Worm (Caenorhabditis elegans) whole organism, L4 larva: ENCODE measurements around the gene Y44A6D.7.
A peak's percentile ranks its signal among the peaks of the same experiment; 100 is the strongest.

Experiments
- D1046.2 ChIP-seq: fragments of 200-800 bp; sonication (Bioruptor generic); IDR thresholded peaks from 2 replicates; pipeline ENCODE4 v1.3.6; 2022; ENCODE audit warnings: missing genetic modification characterization, missing compliant biosample characterization
- F26F4.8 ChIP-seq: fragments of 200-800 bp; sonication (Bioruptor generic); conservative IDR thresholded peaks from 2 replicates; pipeline ENCODE4 v1.3.6; 2022; ENCODE audit warnings: missing genetic modification characterization, missing compliant biosample characterization
- F37D6.2 ChIP-seq: sonication (generic microtip); optimal IDR thresholded peaks from 2 replicates; lab custom pipeline; 2016; ENCODE audit warnings: mild to moderate bottlenecking, missing genetic modification characterization, missing compliant biosample characterization
- F44E2.7 ChIP-seq: fragments of 200-800 bp; sonication (Bioruptor generic); IDR thresholded peaks from 2 replicates; pipeline ENCODE4 v2.1.2; 2022; ENCODE audit warnings: missing genetic modification characterization, missing compliant biosample characterization
- R02D3.7 ChIP-seq: fragments of 150-350 bp; sonication (generic microtip); optimal IDR thresholded peaks from 3 replicates; lab custom pipeline; 2014; ENCODE audit warnings: missing biosample characterization, missing genetic modification characterization
- T20F7.1 ChIP-seq: fragments of 200-800 bp; sonication (Bioruptor generic); optimal IDR thresholded peaks from 2 replicates; lab custom pipeline; 2018; ENCODE audit warnings: mild to moderate bottlenecking, missing genetic modification characterization, missing compliant biosample characterization
- T26A8.4 ChIP-seq: fragments of 200-800 bp; sonication (Bioruptor generic); IDR thresholded peaks from 2 replicates; pipeline ENCODE4 v1.3.6; 2022; ENCODE audit warnings: missing genetic modification characterization, missing compliant biosample characterization
- Y75B8A.6 ChIP-seq: fragments of 200-800 bp; sonication (Bioruptor generic); IDR thresholded peaks from 2 replicates; pipeline ENCODE4 v1.3.6; 2022; ENCODE audit warnings: missing genetic modification reagents, missing genetic modification characterization, missing compliant biosample characterization
- aly-2 ChIP-seq: sonication (generic microtip); optimal IDR thresholded peaks from 2 replicates; lab custom pipeline; 2018; ENCODE audit warnings: missing biosample characterization, missing genetic modification characterization
- ama-1 ChIP-seq: fragments of 150-350 bp; optimal IDR thresholded peaks from 2 replicates; lab custom pipeline; 2014; ENCODE audit warnings: inconsistent platforms, mixed read lengths
- arid-1 ChIP-seq: fragments of 200-800 bp; sonication (Bioruptor generic); conservative IDR thresholded peaks from 2 replicates; pipeline ENCODE4 v1.3.6; 2022; ENCODE audit warnings: missing genetic modification reagents, missing genetic modification characterization, missing compliant biosample characterization
- ceh-28 ChIP-seq: fragments of 150-350 bp; optimal IDR thresholded peaks from 2 replicates; lab custom pipeline; 2014; ENCODE audit warnings: missing biosample characterization, missing genetic modification reagents, missing genetic modification characterization
- ces-1 ChIP-seq: fragments of 150-350 bp; sonication (generic microtip); optimal IDR thresholded peaks from 4 replicates; lab custom pipeline; 2014; ENCODE audit warnings: missing biosample characterization, missing genetic modification reagents, missing genetic modification characterization
- daf-16 ChIP-seq, 3 experiments: sonication (generic microtip); optimal IDR thresholded peaks; 2 replicates each; lab custom pipeline; 2016 to 2017; ENCODE audit warnings: missing genetic modification characterization in 3 of 3, missing genetic modification reagents in 3 of 3, mild to moderate bottlenecking in 2 of 3, missing compliant biosample characterization in 2 of 3, missing biosample characterization in 1 of 3, moderate library complexity in 1 of 3
- daf-8 ChIP-seq: fragments of 200-800 bp; sonication (Bioruptor generic); IDR thresholded peaks from 2 replicates; pipeline ENCODE4 v1.3.6; 2022; ENCODE audit warnings: missing genetic modification characterization, missing compliant biosample characterization
- dmd-6 ChIP-seq: fragments of 200-800 bp; sonication (Bioruptor generic); IDR thresholded peaks from 2 replicates; pipeline ENCODE4 v1.3.6; 2022; ENCODE audit warnings: missing genetic modification reagents, missing genetic modification characterization, missing compliant biosample characterization
- dmd-9 ChIP-seq: fragments of 200-800 bp; sonication (Bioruptor generic); IDR thresholded peaks from 2 replicates; pipeline ENCODE4 v1.3.6; 2022; ENCODE audit warnings: missing genetic modification reagents, missing genetic modification characterization, missing compliant biosample characterization
- dve-1 ChIP-seq: sonication (generic microtip); optimal IDR thresholded peaks from 2 replicates; lab custom pipeline; 2017; ENCODE audit warnings: antibody characterized with exemption, mild to moderate bottlenecking, missing genetic modification characterization, missing compliant biosample characterization; ENCODE audit not compliant: insufficient read depth
- egl-43 ChIP-seq: fragments of 200-800 bp; sonication (Bioruptor generic); IDR thresholded peaks from 2 replicates; pipeline ENCODE4 v1.3.6; 2022; ENCODE audit warnings: missing genetic modification reagents, missing genetic modification characterization, missing compliant biosample characterization
- gei-8 ChIP-seq: fragments of 200-800 bp; sonication (Bioruptor generic); optimal IDR thresholded peaks from 2 replicates; lab custom pipeline; 2018; ENCODE audit warnings: mild to moderate bottlenecking, missing genetic modification characterization, missing compliant biosample characterization
- hlh-11 ChIP-seq: fragments of 200-800 bp; sonication (Bioruptor generic); optimal IDR thresholded peaks from 2 replicates; lab custom pipeline; 2018; ENCODE audit warnings: mild to moderate bottlenecking, missing genetic modification characterization, missing compliant biosample characterization
- hlh-30 ChIP-seq: sonication (generic microtip); optimal IDR thresholded peaks from 2 replicates; lab custom pipeline; 2017; ENCODE audit warnings: antibody characterized with exemption, mild to moderate bottlenecking, missing genetic modification characterization, missing compliant biosample characterization; ENCODE audit not compliant: insufficient read depth
- lin-15B ChIP-seq: fragments of 150-350 bp; sonication (generic microtip); optimal IDR thresholded peaks from 3 replicates; lab custom pipeline; 2014; ENCODE audit warnings: missing biosample characterization, missing genetic modification characterization
- lin-38 ChIP-seq: fragments of 200-800 bp; sonication (Bioruptor generic); IDR thresholded peaks from 2 replicates; pipeline ENCODE4 v1.3.6; 2022; ENCODE audit warnings: missing genetic modification reagents, missing genetic modification characterization, missing compliant biosample characterization
- lsy-2 ChIP-seq, 2 experiments: fragments of 150-350 bp in 1 of 2; sonication (generic microtip) in 1 of 2; optimal IDR thresholded peaks; 2 replicates each; lab custom pipeline; 2014 to 2017; ENCODE audit warnings: missing biosample characterization in 2 of 2, missing genetic modification characterization in 2 of 2
- mdl-1 ChIP-seq, 2 experiments: fragments of 150-350 bp in 1 of 2; sonication (generic microtip) in 1 of 2; optimal IDR thresholded peaks; 2 replicates each; lab custom pipeline; 2014 to 2017; ENCODE audit warnings: missing biosample characterization in 2 of 2, missing genetic modification characterization in 2 of 2
- mdt-29 ChIP-seq: fragments of 200-800 bp; sonication (Bioruptor generic); IDR thresholded peaks from 2 replicates; pipeline ENCODE4 v1.3.6; 2022; ENCODE audit warnings: missing genetic modification reagents, missing genetic modification characterization, missing compliant biosample characterization
- mep-1 ChIP-seq: fragments of 150-350 bp; sonication (generic microtip); optimal IDR thresholded peaks from 3 replicates; lab custom pipeline; 2014; ENCODE audit warnings: missing biosample characterization, missing genetic modification characterization
- mes-2 ChIP-seq: sonication (generic microtip); optimal IDR thresholded peaks from 2 replicates; lab custom pipeline; 2016; ENCODE audit warnings: missing genotype, mild to moderate bottlenecking, missing genetic modification characterization, missing compliant biosample characterization; ENCODE audit not compliant: poor library complexity, severe bottlenecking
- mxl-3 ChIP-seq: fragments of 200-800 bp; sonication (Bioruptor generic); optimal IDR thresholded peaks from 2 replicates; lab custom pipeline; 2018; ENCODE audit warnings: mild to moderate bottlenecking, missing genetic modification characterization, missing compliant biosample characterization
- nhr-10 ChIP-seq: fragments of 150-350 bp; optimal IDR thresholded peaks from 2 replicates; lab custom pipeline; 2014; ENCODE audit warnings: missing biosample characterization, missing genetic modification characterization
- nhr-102 ChIP-seq: sonication (generic microtip); optimal IDR thresholded peaks from 2 replicates; lab custom pipeline; 2016; ENCODE audit warnings: mild to moderate bottlenecking, missing genetic modification characterization, moderate library complexity, missing compliant biosample characterization
- nhr-11 ChIP-seq: fragments of 150-350 bp; optimal IDR thresholded peaks from 2 replicates; lab custom pipeline; 2014; ENCODE audit warnings: missing biosample characterization, missing genetic modification characterization
- nhr-111 ChIP-seq: fragments of 200-800 bp; sonication (Bioruptor generic); optimal IDR thresholded peaks from 2 replicates; lab custom pipeline; 2018; ENCODE audit warnings: mild to moderate bottlenecking, missing genetic modification characterization, missing compliant biosample characterization
- nhr-237 ChIP-seq: sonication (generic microtip); optimal IDR thresholded peaks from 2 replicates; lab custom pipeline; 2017; ENCODE audit warnings: missing biosample characterization, missing genetic modification characterization
- nhr-28 ChIP-seq: fragments of 150-350 bp; optimal IDR thresholded peaks from 2 replicates; lab custom pipeline; 2014; ENCODE audit warnings: missing biosample characterization, missing genetic modification characterization
- nhr-6 ChIP-seq: fragments of 150-350 bp; optimal IDR thresholded peaks from 2 replicates; lab custom pipeline; 2014; ENCODE audit warnings: missing biosample characterization, missing genetic modification characterization
- pqm-1 ChIP-seq: sonication (generic microtip); optimal IDR thresholded peaks from 2 replicates; lab custom pipeline; 2017; ENCODE audit warnings: missing biosample characterization, missing genetic modification characterization
- set-16 ChIP-seq: fragments of 200-800 bp; sonication (Bioruptor generic); IDR thresholded peaks from 2 replicates; pipeline ENCODE4 v1.3.6; 2022; ENCODE audit warnings: missing genetic modification reagents, missing genetic modification characterization, missing compliant biosample characterization
- unc-39 ChIP-seq: sonication (generic microtip); optimal IDR thresholded peaks from 2 replicates; lab custom pipeline; 2017; ENCODE audit warnings: missing biosample characterization, missing genetic modification characterization
- vab-7 ChIP-seq: fragments of 200-800 bp; sonication (Bioruptor generic); IDR thresholded peaks from 2 replicates; pipeline ENCODE4 v1.3.6; 2022; ENCODE audit warnings: missing genetic modification reagents, missing genetic modification characterization, missing compliant biosample characterization
- zip-2 ChIP-seq: fragments of 150-350 bp; optimal IDR thresholded peaks from 2 replicates; lab custom pipeline; 2014; ENCODE audit warnings: missing biosample characterization, missing genetic modification characterization
- ztf-11 ChIP-seq: fragments of 150-350 bp; optimal IDR thresholded peaks from 2 replicates; lab custom pipeline; 2014; ENCODE audit warnings: missing biosample characterization, missing genetic modification characterization
- ztf-7 ChIP-seq: fragments of 150-350 bp; optimal IDR thresholded peaks from 2 replicates; lab custom pipeline; 2014; ENCODE audit warnings: missing biosample characterization, missing genetic modification characterization

The Y44A6D.7 gene

ce11 chrV:20778257-20778697 is 36.2 kb upstream of the Y44A6D.7 start (continued):
- TF ChIP-seq aly-2 = no peak
- peak; percentile 93 for TF ChIP-seq egl-43 (GFP tag; lab: Robert Waterston, UW)
- TF ChIP-seq dve-1 (tag; lab: Kevin White, UChicago) = peak; percentile 99
- peak; percentile 74 for TF ChIP-seq dmd-9 (GFP tag; lab: Robert Waterston, UW)
- TF ChIP-seq, all 104 proteins: peak for 74

- no peak for TF ChIP-seq set-16
- no peak for TF ChIP-seq unc-39 (tag; lab: Kevin White, UChicago)
- TF ChIP-seq mdt-29 = no peak
- no peak for TF ChIP-seq R02D3.7 (tag; lab: Kevin White, UChicago)
- no peak for TF ChIP-seq Y75B8A.6 (GFP tag; lab: Robert Waterston, UW)
- no peak for TF ChIP-seq arid-1 (GFP tag; lab: Robert Waterston, UW)
- no peak for TF ChIP-seq D1046.2 (GFP tag; lab: Robert Waterston, UW)
- peak; percentile 13 for TF ChIP-seq pqm-1 (tag; lab: Kevin White, UChicago)
- TF ChIP-seq mes-2 = no peak
- no peak for TF ChIP-seq F26F4.8
- TF ChIP-seq aly-2 = no peak
- no peak for TF ChIP-seq nhr-10
- no peak for TF ChIP-seq lsy-2 (tag; optimal IDR thresholded peaks at IDR 0.05; lab: Kevin White, UChicago)
- TF ChIP-seq ztf-11 (tag; lab: Kevin White, UChicago) = no peak
- TF ChIP-seq mxl-3 (GFP tag; lab: Kevin White, UChicago) = peak; percentile 2
- TF ChIP-seq daf-8 = no peak
- TF ChIP-seq lin-15B = no peak
- TF ChIP-seq nhr-6 (tag; lab: Kevin White, UChicago) = no peak
- TF ChIP-seq F44E2.7 (GFP tag; lab: Robert Waterston, UW) = no peak
- TF ChIP-seq ces-1 (GFP tag; lab: Kevin White, UChicago) = no peak
- no peak for TF ChIP-seq mdl-1 (tag; optimal IDR thresholded peaks at IDR 0.05; lab: Kevin White, UChicago)
- TF ChIP-seq T26A8.4 (GFP tag; lab: Robert Waterston, UW) = no peak
- peak; percentile 22 for TF ChIP-seq dve-1 (tag; lab: Kevin White, UChicago)
- TF ChIP-seq zip-2 (tag; lab: Kevin White, UChicago) = no peak
- TF ChIP-seq ztf-7 (tag; lab: Kevin White, UChicago) = no peak
- peak; percentile 56 for TF ChIP-seq hlh-11 (tag; lab: Kevin White, UChicago)
- peak; percentile 36; the same call in 1 of the 2 replicates for TF ChIP-seq dmd-6
- TF ChIP-seq dmd-9 (GFP tag; lab: Robert Waterston, UW) = no peak
- no peak for TF ChIP-seq nhr-111 (GFP tag; lab: Kevin White, UChicago)
- TF ChIP-seq gei-8 (GFP tag; lab: Kevin White, UChicago) = no peak
- TF ChIP-seq vab-7 = no peak
- TF ChIP-seq nhr-28 (tag; lab: Kevin White, UChicago) = peak; percentile 48
- no peak for TF ChIP-seq F37D6.2 (tag; lab: Kevin White, UChicago)
- TF ChIP-seq nhr-237 (tag; lab: Kevin White, UChicago) = no peak
- TF ChIP-seq nhr-11 (tag; lab: Kevin White, UChicago) = no peak
- peak; percentile 53 for TF ChIP-seq hlh-30
- TF ChIP-seq nhr-102 = no peak
- no peak for TF ChIP-seq T20F7.1 (GFP tag; lab: Kevin White, UChicago)
- peak; percentile 14 for TF ChIP-seq ama-1 (lab: Kevin White, UChicago)
- TF ChIP-seq mep-1 = no peak
- no peak for TF ChIP-seq daf-16 (GFP tag; optimal IDR thresholded peaks at IDR 0.05; lab: Kevin White, UChicago)
- peak; percentile 71 for TF ChIP-seq daf-16 (tag; optimal IDR thresholded peaks at IDR 0.05; lab: Kevin White, UChicago)
- peak; percentile 10 for TF ChIP-seq ceh-28 (tag; lab: Kevin White, UChicago)
- no peak for TF ChIP-seq lin-38 (GFP tag; lab: Robert Waterston, UW)
Observed at ce11 chrV:20778886-20779285, 35.6 kb upstream of the Y44A6D.7 start.
